Worm (Caenorhabditis elegans) whole organism, young adult: Measurements from ENCODE around the gene parp-2.

Experiments used
- F49E8.2 ChIP-seq: sonication (generic microtip); optimal IDR thresholded peaks from 3 replicates; lab custom pipeline; 2017; ENCODE audit warnings: missing genetic modification characterization, mild to moderate bottlenecking, missing compliant biosample characterization, antibody characterized with exemption, moderate library complexity; ENCODE audit not compliant: insufficient read depth
- F57C9.4 ChIP-seq: sonication (generic microtip); optimal IDR thresholded peaks from 2 replicates; lab custom pipeline; 2017; ENCODE audit warnings: mild to moderate bottlenecking, missing genetic modification characterization, missing compliant biosample characterization
- Y67H2A.10 ChIP-seq: fragments of 200-800 bp; sonication (Bioruptor generic); conservative IDR thresholded peaks from 2 replicates; pipeline ENCODE4 v1.3.6; 2022; ENCODE audit warnings: missing genetic modification reagents, missing genetic modification characterization, missing compliant biosample characterization
- bed-2 ChIP-seq: fragments of 200-800 bp; sonication (Bioruptor generic); IDR thresholded peaks from 2 replicates; pipeline ENCODE4 v1.3.6; 2022; ENCODE audit warnings: missing genetic modification reagents, missing genetic modification characterization, missing compliant biosample characterization
- ccch-3 ChIP-seq: fragments of 200-800 bp; sonication (Bioruptor generic); optimal IDR thresholded peaks from 2 replicates; lab custom pipeline; 2018; ENCODE audit warnings: mild to moderate bottlenecking, missing genetic modification characterization, missing compliant biosample characterization
- chd-7 ChIP-seq: sonication (generic microtip); optimal IDR thresholded peaks from 2 replicates; lab custom pipeline; 2016; ENCODE audit warnings: mild to moderate bottlenecking, missing genetic modification characterization, moderate library complexity, missing compliant biosample characterization
- mes-4 ChIP-seq: sonication (generic microtip); optimal IDR thresholded peaks from 2 replicates; lab custom pipeline; 2016; ENCODE audit warnings: missing genotype, missing genetic modification characterization, missing compliant biosample characterization
- mxl-1 ChIP-seq: sonication (generic microtip); optimal IDR thresholded peaks from 2 replicates; lab custom pipeline; 2016; ENCODE audit warnings: missing genetic modification characterization, missing compliant biosample characterization
- pbrm-1 ChIP-seq: fragments of 200-800 bp; sonication (Bioruptor generic); IDR thresholded peaks from 2 replicates; pipeline ENCODE4 v1.3.6; 2022; ENCODE audit warnings: missing genetic modification reagents, missing genetic modification characterization, missing compliant biosample characterization
- snpc-4 ChIP-seq, 5 experiments: fragments of 150-350 bp in 1 of 5; sonication (generic microtip) in 4 of 5; optimal IDR thresholded peaks; 2 replicates each; lab custom pipeline; 2014 to 2018; ENCODE audit warnings: missing genetic modification characterization in 5 of 5, missing biosample characterization in 3 of 5, antibody characterized with exemption in 2 of 5, mild to moderate bottlenecking in 2 of 5, missing compliant biosample characterization in 2 of 5, missing genotype in 2 of 5, moderate library complexity in 2 of 5, missing genetic modification reagents in 1 of 5
- unc-62 ChIP-seq: fragments of 150-350 bp; optimal IDR thresholded peaks from 2 replicates; lab custom pipeline; 2014; ENCODE audit warnings: missing biosample characterization, missing genetic modification reagents, missing genetic modification characterization
- ztf-25 ChIP-seq: fragments of 200-800 bp; sonication (Bioruptor generic); IDR thresholded peaks from 2 replicates; pipeline ENCODE4 v1.3.6; 2022; ENCODE audit warnings: missing genetic modification reagents, missing genetic modification characterization, missing compliant biosample characterization

DNA sequence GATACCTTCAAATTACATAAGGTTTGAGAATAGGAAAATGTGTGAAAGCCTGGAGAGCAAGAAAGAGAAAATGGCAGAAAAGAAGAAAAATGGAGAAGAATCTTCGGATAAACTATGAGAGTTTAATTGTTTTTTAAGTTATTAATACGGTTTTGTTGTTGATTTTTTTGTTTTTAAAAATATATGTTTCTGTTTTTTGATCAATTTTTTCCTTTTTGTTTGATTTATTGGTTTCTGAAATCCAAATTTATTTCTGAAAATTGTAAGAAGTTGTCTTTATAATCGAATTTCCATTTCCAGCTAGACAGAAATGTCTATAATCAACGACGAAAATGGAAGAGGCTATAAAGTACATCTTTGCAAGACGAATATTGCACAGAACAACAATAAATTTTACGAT, at the start of gene parp-2:
- TF ChIP-seq pbrm-1 (GFP tag; lab: Robert Waterston, UW) (no peak), bed-2 (GFP tag; lab: Robert Waterston, UW) (no peak), ztf-25 (no peak), mes-4 (tag; lab: Kevin White, UChicago) (no peak), F49E8.2 (tag; lab: Kevin White, UChicago) (no peak), Y67H2A.10 (GFP tag; lab: Robert Waterston, UW) (no peak), ccch-3 (GFP tag; lab: Kevin White, UChicago) (no peak), unc-62 (GFP tag; lab: Kevin White, UChicago) (no peak), chd-7 (tag; lab: Kevin White, UChicago) (no peak), snpc-4 (GFP tag; optimal IDR thresholded peaks at IDR 0.05; lab: Kevin White, UChicago) (no peak), snpc-4 (tag; optimal IDR thresholded peaks at IDR 0.05; lab: Kevin White, UChicago) (no peak), mxl-1 (tag; lab: Kevin White, UChicago) (no peak), F57C9.4 (tag; lab: Kevin White, UChicago) (no peak)
